Fruit fly (Drosophila melanogaster) whole organism, embryonic: Measurements from ENCODE around the gene Naxd.

ENCODE experiments used
- BEAF-32 ChIP-seq: fragments of 200-800 bp; sonication (Bioruptor generic); optimal IDR thresholded peaks from 3 replicates; lab custom pipeline; 2017; ENCODE audit warnings: missing biosample characterization, missing genetic modification characterization, mild to moderate bottlenecking, moderate library complexity, missing genetic modification reagents
- CG10147 ChIP-seq: fragments of 200-800 bp; sonication (Bioruptor generic); optimal IDR thresholded peaks from 2 replicates; lab custom pipeline; 2019; ENCODE audit warnings: missing biosample characterization, mild to moderate bottlenecking, missing genetic modification characterization, moderate library complexity
- CG10462 ChIP-seq: fragments of 200-800 bp; sonication (Bioruptor generic); optimal IDR thresholded peaks from 2 replicates; lab custom pipeline; 2016; ENCODE audit warnings: missing biosample characterization, missing genetic modification characterization
- CG10979 ChIP-seq: fragments of 200-800 bp; sonication (Bioruptor generic); optimal IDR thresholded peaks from 2 replicates; lab custom pipeline; 2018; ENCODE audit warnings: missing biosample characterization, mild to moderate bottlenecking, missing genetic modification characterization, moderate library complexity
- CG11085 ChIP-seq: fragments of 200-800 bp; sonication (Bioruptor generic); IDR thresholded peaks from 2 replicates; pipeline ENCODE4 v1.3.6; 2022; ENCODE audit warnings: missing biosample characterization, missing genetic modification characterization
- CG12744 ChIP-seq: fragments of 200-800 bp; sonication (Bioruptor generic); optimal IDR thresholded peaks from 2 replicates; lab custom pipeline; 2016; ENCODE audit warnings: missing biosample characterization, missing genetic modification characterization
- CG14710 ChIP-seq: fragments of 200-800 bp; sonication (Bioruptor generic); optimal IDR thresholded peaks from 3 replicates; lab custom pipeline; 2019; ENCODE audit warnings: missing biosample characterization, mild to moderate bottlenecking, missing genetic modification characterization, moderate library complexity
- CG15073 ChIP-seq: fragments of 200-800 bp; sonication (Bioruptor generic); optimal IDR thresholded peaks from 2 replicates; lab custom pipeline; 2016; ENCODE audit warnings: missing biosample characterization, missing genetic modification characterization
- CG34376 ChIP-seq: fragments of 200-800 bp; sonication (Bioruptor generic); optimal IDR thresholded peaks from 2 replicates; lab custom pipeline; 2018; ENCODE audit warnings: missing biosample characterization, mild to moderate bottlenecking, missing genetic modification characterization
- CG4424 ChIP-seq: fragments of 200-800 bp; sonication (Bioruptor generic); optimal IDR thresholded peaks from 3 replicates; lab custom pipeline; 2016; ENCODE audit warnings: missing biosample characterization, missing genetic modification characterization
- CG6272 ChIP-seq: fragments of 200-800 bp; sonication (Bioruptor generic); IDR thresholded peaks from 2 replicates; pipeline ENCODE4 v1.3.6; 2022; ENCODE audit warnings: missing biosample characterization, missing genetic modification characterization
- CG6813 ChIP-seq: fragments of 200-800 bp; sonication (Bioruptor generic); optimal IDR thresholded peaks from 2 replicates; lab custom pipeline; 2017; ENCODE audit warnings: missing biosample characterization, missing genetic modification characterization, mild to moderate bottlenecking, moderate library complexity, missing genetic modification reagents
- CG7271 ChIP-seq: fragments of 200-800 bp; sonication (Bioruptor generic); optimal IDR thresholded peaks from 2 replicates; lab custom pipeline; 2018; ENCODE audit warnings: missing biosample characterization, mild to moderate bottlenecking, missing genetic modification characterization, moderate library complexity
- CG8281 ChIP-seq: fragments of 200-800 bp; sonication (Bioruptor generic); optimal IDR thresholded peaks from 2 replicates; lab custom pipeline; 2018; ENCODE audit warnings: missing biosample characterization, mild to moderate bottlenecking, missing genetic modification characterization, moderate library complexity
- CG8290 ChIP-seq, 3 experiments: fragments of 200-800 bp; sonication (Bioruptor generic); optimal IDR thresholded peaks; 2 replicates each; lab custom pipeline; 2016 to 2019; ENCODE audit warnings: missing biosample characterization in 3 of 3, missing genetic modification characterization in 3 of 3, mild to moderate bottlenecking in 2 of 3, moderate library complexity in 1 of 3
- CG8765 ChIP-seq: fragments of 200-800 bp; sonication (Bioruptor generic); IDR thresholded peaks from 2 replicates; pipeline ENCODE4 v1.3.6; 2022; ENCODE audit warnings: missing biosample characterization, missing genetic modification characterization
- CG8944 ChIP-seq: fragments of 200-800 bp; sonication (Bioruptor generic); optimal IDR thresholded peaks from 3 replicates; lab custom pipeline; 2016; ENCODE audit warnings: missing biosample characterization, missing genetic modification characterization
- CG9215 ChIP-seq: fragments of 200-800 bp; sonication (Bioruptor generic); IDR thresholded peaks from 2 replicates; pipeline ENCODE4 v1.3.6; 2022; ENCODE audit warnings: missing biosample characterization, missing genetic modification characterization
- CG9932 ChIP-seq: fragments of 200-800 bp; sonication (Bioruptor generic); IDR thresholded peaks from 2 replicates; pipeline ENCODE4 v1.3.6; 2022; ENCODE audit warnings: missing biosample characterization, missing genetic modification characterization
- CoRest ChIP-seq: fragments of 200-800 bp; sonication (Bioruptor generic); optimal IDR thresholded peaks from 3 replicates; lab custom pipeline; 2018; ENCODE audit warnings: missing biosample characterization, mild to moderate bottlenecking, missing genetic modification characterization, moderate library complexity
- Dbx ChIP-seq: fragments of 200-800 bp; sonication (Bioruptor generic); IDR thresholded peaks from 3 replicates; pipeline ENCODE4 v1.3.6; 2022; ENCODE audit warnings: missing biosample characterization, missing genetic modification characterization
- Dp ChIP-seq: fragments of 200-800 bp; sonication (Bioruptor generic); optimal IDR thresholded peaks from 2 replicates; lab custom pipeline; 2018; ENCODE audit warnings: missing biosample characterization, mild to moderate bottlenecking, missing genetic modification characterization, moderate library complexity
- HLH4C ChIP-seq: fragments of 200-800 bp; sonication (Bioruptor generic); IDR thresholded peaks from 3 replicates; pipeline ENCODE4 v1.3.6; 2022; ENCODE audit warnings: missing biosample characterization, missing genetic modification characterization; ENCODE audit not compliant: partially characterized antibody
- Meics ChIP-seq: fragments of 200-800 bp; sonication (Bioruptor generic); optimal IDR thresholded peaks from 2 replicates; lab custom pipeline; 2017; ENCODE audit warnings: missing biosample characterization, mild to moderate bottlenecking, missing genetic modification characterization
- Scr ChIP-seq: fragments of 200-800 bp; sonication (Bioruptor generic); IDR thresholded peaks from 2 replicates; pipeline ENCODE4 v1.3.6; 2022; ENCODE audit warnings: missing biosample characterization, missing genetic modification characterization; ENCODE audit not compliant: partially characterized antibody
- Usf ChIP-seq: fragments of 200-800 bp; sonication (Bioruptor generic); optimal IDR thresholded peaks from 2 replicates; lab custom pipeline; 2017; ENCODE audit warnings: missing genotype, missing biosample characterization, missing genetic modification characterization
- aop ChIP-seq: fragments of 200-800 bp; sonication (Bioruptor generic); IDR thresholded peaks from 2 replicates; pipeline ENCODE4 v1.3.6; 2022; ENCODE audit warnings: missing biosample characterization, missing genetic modification characterization
- bcd ChIP-seq: fragments of 200-800 bp; sonication (Bioruptor generic); optimal IDR thresholded peaks from 2 replicates; lab custom pipeline; 2017; ENCODE audit warnings: missing biosample characterization, mild to moderate bottlenecking, missing genetic modification characterization
- bowl ChIP-seq: fragments of 200-800 bp; sonication (Bioruptor generic); IDR thresholded peaks from 2 replicates; pipeline ENCODE4 v1.3.6; 2022; ENCODE audit warnings: missing biosample characterization, missing genetic modification characterization
- caup ChIP-seq: fragments of 200-800 bp; sonication (Bioruptor generic); optimal IDR thresholded peaks from 3 replicates; lab custom pipeline; 2017; ENCODE audit warnings: missing biosample characterization, mild to moderate bottlenecking, missing genetic modification characterization, moderate library complexity; ENCODE audit not compliant: severe bottlenecking
- chm ChIP-seq: fragments of 200-800 bp; sonication (Bioruptor generic); IDR thresholded peaks from 2 replicates; pipeline ENCODE4 v1.3.6; 2022; ENCODE audit warnings: missing biosample characterization, missing genetic modification characterization
- corto ChIP-seq: fragments of 200-800 bp; sonication (Bioruptor generic); optimal IDR thresholded peaks from 2 replicates; lab custom pipeline; 2016; ENCODE audit warnings: missing biosample characterization, mild to moderate bottlenecking, missing genetic modification characterization, moderate library complexity
- dimm ChIP-seq: fragments of 200-800 bp; sonication (Bioruptor generic); IDR thresholded peaks from 2 replicates; pipeline ENCODE4 v1.3.6; 2022; ENCODE audit warnings: missing biosample characterization, missing genetic modification characterization
- disco-r ChIP-seq: fragments of 200-800 bp; sonication (Bioruptor generic); optimal IDR thresholded peaks from 2 replicates; lab custom pipeline; 2016; ENCODE audit warnings: missing biosample characterization, missing genetic modification characterization
- dm ChIP-seq: fragments of 200-800 bp; sonication (Bioruptor generic); optimal IDR thresholded peaks from 3 replicates; lab custom pipeline; 2016; ENCODE audit warnings: missing biosample characterization, missing genetic modification characterization
- gfzf ChIP-seq: fragments of 200-800 bp; sonication (Bioruptor generic); optimal IDR thresholded peaks from 2 replicates; lab custom pipeline; 2016; ENCODE audit warnings: missing biosample characterization, mild to moderate bottlenecking, missing genetic modification characterization, moderate library complexity
- gt ChIP-seq: fragments of 200-800 bp; sonication (Bioruptor generic); IDR thresholded peaks from 2 replicates; pipeline ENCODE4 v1.3.6; 2022; ENCODE audit warnings: missing biosample characterization, missing genetic modification characterization
- lab ChIP-seq: fragments of 200-800 bp; sonication (Bioruptor generic); optimal IDR thresholded peaks from 3 replicates; lab custom pipeline; 2017; ENCODE audit warnings: missing biosample characterization, missing genetic modification characterization, mild to moderate bottlenecking, moderate library complexity, missing genetic modification reagents
- lilli ChIP-seq: fragments of 200-800 bp; sonication (Bioruptor generic); optimal IDR thresholded peaks from 3 replicates; lab custom pipeline; 2016; ENCODE audit warnings: missing biosample characterization, missing genetic modification characterization
- mld ChIP-seq: fragments of 200-800 bp; sonication (Bioruptor generic); IDR thresholded peaks from 3 replicates; pipeline ENCODE4 v1.3.6; 2022; ENCODE audit warnings: missing biosample characterization, missing genetic modification characterization; ENCODE audit not compliant: partially characterized antibody
- onecut ChIP-seq: fragments of 200-800 bp; sonication (Bioruptor generic); IDR thresholded peaks from 2 replicates; pipeline ENCODE4 v1.3.6; 2022; ENCODE audit warnings: missing biosample characterization, missing genetic modification characterization
- pnt ChIP-seq: fragments of 200-800 bp; sonication (Bioruptor generic); optimal IDR thresholded peaks from 3 replicates; lab custom pipeline; 2016; ENCODE audit warnings: missing biosample characterization, missing genetic modification characterization
- rib ChIP-seq: fragments of 200-800 bp; sonication (Bioruptor generic); IDR thresholded peaks from 2 replicates; pipeline ENCODE4 v1.3.6; 2022; ENCODE audit warnings: missing biosample characterization, missing genetic modification characterization
- seq ChIP-seq: fragments of 200-800 bp; sonication (Bioruptor generic); IDR thresholded peaks from 2 replicates; pipeline ENCODE4 v1.3.6; 2022; ENCODE audit warnings: missing biosample characterization, missing genetic modification characterization
- slou ChIP-seq: fragments of 200-800 bp; sonication (Bioruptor generic); optimal IDR thresholded peaks from 3 replicates; lab custom pipeline; 2016; ENCODE audit warnings: missing biosample characterization, missing genetic modification characterization
- tin ChIP-seq: fragments of 200-800 bp; sonication (Bioruptor generic); optimal IDR thresholded peaks from 3 replicates; lab custom pipeline; 2016; ENCODE audit warnings: missing biosample characterization, missing genetic modification characterization
- tio ChIP-seq: fragments of 200-800 bp; sonication (Bioruptor generic); optimal IDR thresholded peaks from 2 replicates; lab custom pipeline; 2017; ENCODE audit warnings: missing biosample characterization, missing genetic modification characterization, inconsistent platforms
- tna ChIP-seq: fragments of 200-800 bp; sonication (Bioruptor generic); IDR thresholded peaks from 2 replicates; pipeline ENCODE4 v1.3.6; 2022; ENCODE audit warnings: missing biosample characterization, missing genetic modification characterization; ENCODE audit not compliant: partially characterized antibody

Naxd gene

dm6 chr3L:19086364-19087200 is 10.9 kb downstream of the Naxd start, which contains the start of gene Mkp3 (continued):
- TF ChIP-seq bowl: peak; percentile 61
- TF ChIP-seq CG4424: peak; percentile 78
- TF ChIP-seq dm: no peak
- peak; percentile 97 for TF ChIP-seq lab (GFP tag; lab: Kevin White, UChicago)
- peak; percentile 89 for TF ChIP-seq CG34376 (GFP tag; lab: Kevin White, UChicago)
- no peak for TF ChIP-seq Scr
- peak; percentile 77 for TF ChIP-seq onecut (GFP tag; lab: Robert Waterston, UW)
- TF ChIP-seq pnt (GFP tag; lab: Kevin White, UChicago): no peak
- no peak for TF ChIP-seq aop (GFP tag; lab: Robert Waterston, UW)
- TF ChIP-seq CG8290 (GFP tag; optimal IDR thresholded peaks at IDR 0.05; lab: Kevin White, UChicago): no peak
- peak in 1 of 2 experiments; percentile 59 for TF ChIP-seq CG8290 (tag; optimal IDR thresholded peaks at IDR 0.05; lab: Kevin White, UChicago)
- TF ChIP-seq dimm (GFP tag; lab: Robert Waterston, UW): peak; percentile 61; the same call in 1 of the 2 replicates
- TF ChIP-seq CG8281 (tag; lab: Kevin White, UChicago): peak; percentile 77
- peak; percentile 43 for TF ChIP-seq slou
- TF ChIP-seq Meics: peak; percentile 96
- no peak for TF ChIP-seq mld (GFP tag; lab: Robert Waterston, UW)
- peak; percentile 93 for TF ChIP-seq CG6813 (GFP tag; lab: Kevin White, UChicago)
- no peak for TF ChIP-seq Dp (GFP tag; lab: Kevin White, UChicago)
- peak; percentile 58 for TF ChIP-seq CG10462
- no peak; the same call in 1 of the 2 replicates for TF ChIP-seq rib (GFP tag; lab: Robert Waterston, UW)
- peak; percentile 77; the same call in 1 of the 2 replicates for TF ChIP-seq CG8765
- TF ChIP-seq CG10147: peak; percentile 93
- TF ChIP-seq caup (GFP tag; lab: Kevin White, UChicago): peak; percentile 92
- no peak for TF ChIP-seq CG8944 (GFP tag; lab: Kevin White, UChicago)
- no peak for TF ChIP-seq CG12744 (GFP tag; lab: Kevin White, UChicago)
- TF ChIP-seq lilli: peak; percentile 68
- TF ChIP-seq seq (GFP tag; lab: Robert Waterston, UW): peak; percentile 92
- TF ChIP-seq tna (GFP tag; lab: Robert Waterston, UW): no peak; the same call in 1 of the 2 replicates
- TF ChIP-seq corto (GFP tag; lab: Kevin White, UChicago): peak; percentile 59
- peak; percentile 74 for TF ChIP-seq CG14710 (tag; lab: Kevin White, UChicago)
- peak; percentile 48 for TF ChIP-seq tin (GFP tag; lab: Kevin White, UChicago)
- TF ChIP-seq Dbx: peak; percentile 87
- TF ChIP-seq CoRest (tag; lab: Kevin White, UChicago): peak; percentile 93
- peak; percentile 71 for TF ChIP-seq chm (GFP tag; lab: Robert Waterston, UW)
- peak; percentile 78 for TF ChIP-seq CG11085 (GFP tag; lab: Robert Waterston, UW)
- TF ChIP-seq CG10979 (tag; lab: Kevin White, UChicago): peak; percentile 86
- peak; percentile 64 for TF ChIP-seq Usf (GFP tag; lab: Kevin White, UChicago)
- TF ChIP-seq CG7271 (tag; lab: Kevin White, UChicago): no peak
- TF ChIP-seq CG15073 (GFP tag; lab: Kevin White, UChicago): no peak
- TF ChIP-seq HLH4C (GFP tag; lab: Robert Waterston, UW): no peak
- peak; percentile 83 for TF ChIP-seq CG6272 (GFP tag; lab: Robert Waterston, UW)
- no peak for TF ChIP-seq gfzf (GFP tag; lab: Kevin White, UChicago)
- TF ChIP-seq disco-r: no peak
- peak; percentile 83 for TF ChIP-seq CG9215 (GFP tag; lab: Robert Waterston, UW)
- TF ChIP-seq CG9932: peak; percentile 89
- peak; percentile 92 for TF ChIP-seq bcd (GFP tag; lab: Kevin White, UChicago)
- TF ChIP-seq gt (GFP tag; lab: Robert Waterston, UW): peak; percentile 61
- no peak for TF ChIP-seq BEAF-32 (GFP tag; lab: Kevin White, UChicago)
- TF ChIP-seq tio (GFP tag; lab: Kevin White, UChicago): peak; percentile 81
